Worm (Caenorhabditis elegans) whole organism, young adult: ENCODE data around the gene F53G2.1.

Experiments
- B0261.1 ChIP-seq: sonication (generic microtip); optimal IDR thresholded peaks from 2 replicates; lab custom pipeline; 2016; ENCODE audit warnings: mild to moderate bottlenecking, missing genetic modification characterization, moderate library complexity, missing compliant biosample characterization
- C06A6.2 ChIP-seq: fragments of 200-800 bp; sonication (Bioruptor generic); conservative IDR thresholded peaks from 2 replicates; pipeline ENCODE4 v1.3.6; 2022; ENCODE audit warnings: missing genetic modification characterization, missing compliant biosample characterization
- F10E7.11 ChIP-seq: sonication (generic microtip); optimal IDR thresholded peaks from 2 replicates; lab custom pipeline; 2017; ENCODE audit warnings: mild to moderate bottlenecking, missing genetic modification characterization, moderate library complexity, missing compliant biosample characterization
- F33H1.4 ChIP-seq: fragments of 200-800 bp; sonication (Bioruptor generic); IDR thresholded peaks from 2 replicates; pipeline ENCODE4 v1.3.6; 2022; ENCODE audit warnings: missing genetic modification reagents, missing genetic modification characterization, missing compliant biosample characterization
- F37B4.10 ChIP-seq: fragments of 200-800 bp; sonication (Bioruptor generic); IDR thresholded peaks from 2 replicates; pipeline ENCODE4 v1.3.6; 2022; ENCODE audit warnings: missing genetic modification characterization, missing compliant biosample characterization
- F57A8.1 ChIP-seq: fragments of 200-800 bp; sonication (Bioruptor generic); optimal IDR thresholded peaks from 2 replicates; lab custom pipeline; 2018; ENCODE audit warnings: mild to moderate bottlenecking, missing genetic modification characterization, moderate library complexity, missing compliant biosample characterization
- Y53F4B.3 ChIP-seq: fragments of 200-800 bp; sonication (Bioruptor generic); IDR thresholded peaks from 2 replicates; pipeline ENCODE4 v1.3.6; 2022; ENCODE audit warnings: missing genetic modification reagents, missing genetic modification characterization, missing compliant biosample characterization
- Y79H2A.3 ChIP-seq: fragments of 200-800 bp; sonication (Bioruptor generic); conservative IDR thresholded peaks from 2 replicates; pipeline ENCODE4 v1.3.6; 2022; ENCODE audit warnings: missing genetic modification reagents, missing genetic modification characterization, missing compliant biosample characterization
- ZK185.1 ChIP-seq: sonication (generic microtip); optimal IDR thresholded peaks from 2 replicates; lab custom pipeline; 2016; ENCODE audit warnings: mild to moderate bottlenecking, missing genetic modification characterization, missing compliant biosample characterization; ENCODE audit not compliant: poor library complexity, severe bottlenecking
- akir-1 ChIP-seq: fragments of 200-800 bp; sonication (Bioruptor generic); optimal IDR thresholded peaks from 2 replicates; lab custom pipeline; 2018; ENCODE audit warnings: mild to moderate bottlenecking, missing genetic modification characterization, moderate library complexity, missing compliant biosample characterization
- bed-1 ChIP-seq: fragments of 200-800 bp; sonication (Bioruptor generic); IDR thresholded peaks from 2 replicates; pipeline ENCODE4 v1.3.6; 2022; ENCODE audit warnings: missing genetic modification reagents, missing genetic modification characterization, missing compliant biosample characterization
- cebp-1 ChIP-seq, 2 experiments: fragments of 200-800 bp in 1 of 2; sonication (Bioruptor generic) in 1 of 2; sonication (generic microtip) in 1 of 2; IDR thresholded peaks in 1 of 2; optimal IDR thresholded peaks in 1 of 2; 2 replicates each; pipeline versions ENCODE4 v1.3.6 to Lab custom; 2017 to 2022; ENCODE audit warnings: missing compliant biosample characterization in 2 of 2, missing genetic modification characterization in 2 of 2, mild to moderate bottlenecking in 1 of 2, missing genetic modification reagents in 1 of 2, moderate library complexity in 1 of 2
- cebp-2 ChIP-seq: fragments of 200-800 bp; sonication (Bioruptor generic); IDR thresholded peaks from 2 replicates; pipeline ENCODE4 v1.3.6; 2022; ENCODE audit warnings: missing genetic modification characterization, missing compliant biosample characterization
- ceh-58 ChIP-seq: fragments of 200-800 bp; sonication (Bioruptor generic); IDR thresholded peaks from 2 replicates; pipeline ENCODE4 v1.3.6; 2022; ENCODE audit warnings: missing genetic modification characterization, missing compliant biosample characterization
- chd-7 ChIP-seq: sonication (generic microtip); optimal IDR thresholded peaks from 2 replicates; lab custom pipeline; 2016; ENCODE audit warnings: mild to moderate bottlenecking, missing genetic modification characterization, moderate library complexity, missing compliant biosample characterization
- ekl-4 ChIP-seq: fragments of 200-800 bp; sonication (Bioruptor generic); IDR thresholded peaks from 2 replicates; pipeline ENCODE4 v1.3.6; 2022; ENCODE audit warnings: missing genetic modification reagents, missing genetic modification characterization, missing compliant biosample characterization
- ets-4 ChIP-seq: fragments of 200-800 bp; sonication (Bioruptor generic); optimal IDR thresholded peaks from 2 replicates; lab custom pipeline; 2018; ENCODE audit warnings: mild to moderate bottlenecking, missing genetic modification characterization, missing compliant biosample characterization
- hlh-12 ChIP-seq: sonication (generic microtip); optimal IDR thresholded peaks from 2 replicates; lab custom pipeline; 2016; ENCODE audit warnings: missing genetic modification characterization, missing compliant biosample characterization
- hlh-26 ChIP-seq: fragments of 200-800 bp; sonication (Bioruptor generic); conservative IDR thresholded peaks from 2 replicates; pipeline ENCODE4 v1.3.6; 2022; ENCODE audit warnings: missing genetic modification reagents, missing genetic modification characterization, missing compliant biosample characterization
- hmg-1.2 ChIP-seq: fragments of 200-800 bp; sonication (Bioruptor generic); IDR thresholded peaks from 2 replicates; pipeline ENCODE4 v1.3.6; 2022; ENCODE audit warnings: missing genetic modification reagents, missing genetic modification characterization, missing compliant biosample characterization
- lin-54 ChIP-seq: fragments of 200-800 bp; sonication (Bioruptor generic); optimal IDR thresholded peaks from 2 replicates; lab custom pipeline; 2018; ENCODE audit warnings: mild to moderate bottlenecking, missing genetic modification characterization, missing compliant biosample characterization
- lsy-27 ChIP-seq: sonication (generic microtip); optimal IDR thresholded peaks from 2 replicates; lab custom pipeline; 2017; ENCODE audit warnings: missing genetic modification characterization, mild to moderate bottlenecking, missing compliant biosample characterization, antibody characterized with exemption, missing genotype, borderline replicate concordance; ENCODE audit not compliant: insufficient read depth
- madf-8 ChIP-seq: fragments of 200-800 bp; sonication (Bioruptor generic); conservative IDR thresholded peaks from 2 replicates; pipeline ENCODE4 v1.3.6; 2022; ENCODE audit warnings: missing genetic modification reagents, missing genetic modification characterization, missing compliant biosample characterization
- mcd-1 ChIP-seq: fragments of 200-800 bp; sonication (Bioruptor generic); IDR thresholded peaks from 2 replicates; pipeline ENCODE4 v1.3.6; 2022; ENCODE audit warnings: missing genetic modification reagents, missing genetic modification characterization, missing compliant biosample characterization
- nfya-2 ChIP-seq: fragments of 200-800 bp; sonication (Bioruptor generic); IDR thresholded peaks from 2 replicates; pipeline ENCODE4 v1.3.6; 2022; ENCODE audit warnings: missing genetic modification reagents, missing genetic modification characterization, missing compliant biosample characterization
- nhr-120 ChIP-seq: fragments of 200-800 bp; sonication (Bioruptor generic); IDR thresholded peaks from 2 replicates; pipeline ENCODE4 v1.3.6; 2022; ENCODE audit warnings: missing genetic modification characterization, missing compliant biosample characterization
- nhr-179 ChIP-seq: sonication (generic microtip); optimal IDR thresholded peaks from 2 replicates; lab custom pipeline; 2016; ENCODE audit warnings: mild to moderate bottlenecking, missing genetic modification characterization, missing compliant biosample characterization
- nhr-80 ChIP-seq: sonication (generic microtip); optimal IDR thresholded peaks from 2 replicates; lab custom pipeline; 2016; ENCODE audit warnings: missing genetic modification characterization, missing compliant biosample characterization
- rpc-1 ChIP-seq, 2 experiments: fragments of 150-350 bp in 1 of 2; sonication (generic microtip) in 1 of 2; optimal IDR thresholded peaks; 2 replicates each; lab custom pipeline; 2014 to 2018; ENCODE audit warnings: missing biosample characterization in 1 of 2, missing genetic modification characterization in 1 of 2, missing genetic modification reagents in 1 of 2, missing genotype in 1 of 2
- snpc-1.3 ChIP-seq: sonication (generic microtip); optimal IDR thresholded peaks from 2 replicates; lab custom pipeline; 2017; ENCODE audit warnings: missing genetic modification characterization, mild to moderate bottlenecking, missing compliant biosample characterization, antibody characterized with exemption, moderate library complexity, missing genotype, missing genetic modification reagents; ENCODE audit not compliant: insufficient read depth
- somi-1 ChIP-seq: fragments of 200-800 bp; sonication (Bioruptor generic); optimal IDR thresholded peaks from 2 replicates; lab custom pipeline; 2018; ENCODE audit warnings: mild to moderate bottlenecking, missing genetic modification characterization, missing compliant biosample characterization
- tbp1 ChIP-seq: fragments of 200-800 bp; sonication (Bioruptor generic); optimal IDR thresholded peaks from 2 replicates; lab custom pipeline; 2018; ENCODE audit warnings: mild to moderate bottlenecking, missing genetic modification characterization, missing compliant biosample characterization
- tbx-9 ChIP-seq: sonication (generic microtip); optimal IDR thresholded peaks from 2 replicates; lab custom pipeline; 2016; ENCODE audit warnings: borderline replicate concordance, missing genetic modification characterization, inconsistent platforms, missing compliant biosample characterization
- unc-62 ChIP-seq: fragments of 150-350 bp; optimal IDR thresholded peaks from 2 replicates; lab custom pipeline; 2014; ENCODE audit warnings: missing biosample characterization, missing genetic modification reagents, missing genetic modification characterization
- zfh-2 ChIP-seq: fragments of 200-800 bp; sonication (Bioruptor generic); conservative IDR thresholded peaks from 2 replicates; pipeline ENCODE4 v1.3.6; 2022; ENCODE audit warnings: missing genetic modification reagents, missing genetic modification characterization, missing compliant biosample characterization
- ztf-28 ChIP-seq: fragments of 200-800 bp; sonication (Bioruptor generic); IDR thresholded peaks from 2 replicates; pipeline ENCODE4 v1.3.6; 2022; ENCODE audit warnings: missing genetic modification reagents, missing genetic modification characterization, missing compliant biosample characterization

The F53G2.1 gene

ce11 chrII:2488386-2488785, at the start of gene F53G2.1:
F53G2.1 (plus strand) TSS chrII:2488686.
- no peak for TF ChIP-seq zfh-2 (GFP tag; lab: Robert Waterston, UW)
- TF ChIP-seq F10E7.11 (tag; lab: Kevin White, UChicago) = no peak
- no peak for TF ChIP-seq F37B4.10 (GFP tag; lab: Robert Waterston, UW)
- no peak for TF ChIP-seq hlh-12 (tag; lab: Kevin White, UChicago)
- TF ChIP-seq nhr-120 (GFP tag; lab: Robert Waterston, UW) = no peak
- no peak for TF ChIP-seq unc-62 (GFP tag; lab: Kevin White, UChicago)
- no peak for TF ChIP-seq cebp-2 (GFP tag; lab: Robert Waterston, UW)
- TF ChIP-seq ets-4 (GFP tag; lab: Kevin White, UChicago) = no peak
- TF ChIP-seq F33H1.4 (GFP tag; lab: Robert Waterston, UW) = no peak
- no peak for TF ChIP-seq C06A6.2
- no peak for TF ChIP-seq ceh-58 (GFP tag; lab: Robert Waterston, UW)
- no peak for TF ChIP-seq ekl-4 (GFP tag; lab: Robert Waterston, UW)
- no peak for TF ChIP-seq tbx-9 (tag; lab: Kevin White, UChicago)
- no peak for TF ChIP-seq somi-1

- TF ChIP-seq lsy-27 (no peak), nfya-2 (GFP tag; lab: Robert Waterston, UW) (no peak), ceh-58 (GFP tag; lab: Robert Waterston, UW) (no peak), madf-8 (no peak), ets-4 (GFP tag; lab: Kevin White, UChicago) (no peak), mcd-1 (no peak), nhr-179 (tag; lab: Kevin White, UChicago) (no peak), Y79H2A.3 (GFP tag; lab: Robert Waterston, UW) (no peak)
Measured at ce11 chrII:2438944-2439343, 49.5 kb upstream of the F53G2.1 start.

ce11 chrII:2440312-2440711, 48.2 kb upstream of the F53G2.1 start:
- TF ChIP-seq hmg-1.2 (peak; percentile 51), lsy-27 (no peak), ztf-28 (GFP tag; lab: Robert Waterston, UW) (no peak), nhr-179 (tag; lab: Kevin White, UChicago) (no peak)

ce11 chrII:2442243-2442642, 46.2 kb upstream of the F53G2.1 start:
- no peak for TF ChIP-seq snpc-1.3 (tag; lab: Kevin White, UChicago)
- no peak for TF ChIP-seq ZK185.1 (tag; lab: Kevin White, UChicago)
- TF ChIP-seq akir-1 (GFP tag; lab: Kevin White, UChicago) = no peak
- TF ChIP-seq B0261.1 = no peak
- TF ChIP-seq tbp1 (GFP tag; lab: Kevin White, UChicago) = no peak
- TF ChIP-seq nhr-80 (tag; lab: Kevin White, UChicago) = peak; percentile 30
- TF ChIP-seq, all 124 proteins: peak for 1

- TF ChIP-seq F57A8.1 (no peak), bed-1 (no peak), nhr-80 (tag; lab: Kevin White, UChicago) (no peak), lsy-27 (no peak), Y53F4B.3 (GFP tag; lab: Robert Waterston, UW) (no peak), rpc-1 (optimal IDR thresholded peaks at IDR 0.05; lab: Kevin White, UChicago) (no peak), rpc-1 (tag; optimal IDR thresholded peaks at IDR 0.05; lab: Kevin White, UChicago) (no peak), madf-8 (no peak), cebp-1 (GFP tag; IDR thresholded peaks at IDR 0.05; lab: Robert Waterston, UW) (no peak), cebp-1 (tag; optimal IDR thresholded peaks at IDR 0.05; lab: Kevin White, UChicago) (no peak), lin-54 (GFP tag; lab: Kevin White, UChicago) (no peak), cebp-2 (GFP tag; lab: Robert Waterston, UW) (no peak), hlh-26 (GFP tag; lab: Robert Waterston, UW) (no peak), chd-7 (tag; lab: Kevin White, UChicago) (no peak)
Measured at ce11 chrII:2442979-2443378, 45.5 kb upstream of the F53G2.1 start, which contains the start of gene vab-19. vab-19 (plus strand) TSS chrII:2443279.
